Worm (Caenorhabditis elegans): ENCODE results near the gene cutl-15.
A peak's percentile ranks its signal among the peaks of the same experiment; 100 is the strongest.

The cutl-15 gene

DNA sequence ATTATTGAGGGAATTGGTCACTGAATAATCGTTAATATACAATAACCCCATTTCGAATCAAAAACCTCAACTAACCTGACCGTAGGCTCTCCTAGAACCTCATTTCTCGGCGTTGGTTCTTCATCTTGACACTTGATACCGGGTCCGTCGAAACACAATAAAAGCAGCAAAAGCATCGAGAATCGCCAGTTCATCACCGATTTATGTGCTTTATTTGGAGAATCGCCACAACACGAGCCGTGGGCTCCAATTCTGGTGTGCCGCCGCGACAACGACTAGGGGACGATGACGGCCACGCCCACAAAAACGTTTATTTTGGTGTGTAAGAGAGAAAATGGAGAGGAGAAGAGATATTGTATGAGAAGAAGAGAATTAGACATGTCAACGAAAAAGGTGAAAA, at the start of gene cutl-15:
Gene cutl-15 (minus strand): TSS at position 298 of the 400 bp plus-strand sequence.
- TF ChIP-seq aha-1 (tag): peak; percentile 98
- no peak for TF ChIP-seq Y75B8A.6 (GFP tag; IDR thresholded peaks at IDR 0.05)
- TF ChIP-seq zag-1 (tag; optimal IDR thresholded peaks at IDR 0.05): no peak
- TF ChIP-seq unc-62 (GFP tag; optimal IDR thresholded peaks at IDR 0.05 in 1 of 2): peak in 1 of 2 experiments; percentile 25
- TF ChIP-seq unc-62 (tag; optimal IDR thresholded peaks at IDR 0.05): no peak

DNA sequence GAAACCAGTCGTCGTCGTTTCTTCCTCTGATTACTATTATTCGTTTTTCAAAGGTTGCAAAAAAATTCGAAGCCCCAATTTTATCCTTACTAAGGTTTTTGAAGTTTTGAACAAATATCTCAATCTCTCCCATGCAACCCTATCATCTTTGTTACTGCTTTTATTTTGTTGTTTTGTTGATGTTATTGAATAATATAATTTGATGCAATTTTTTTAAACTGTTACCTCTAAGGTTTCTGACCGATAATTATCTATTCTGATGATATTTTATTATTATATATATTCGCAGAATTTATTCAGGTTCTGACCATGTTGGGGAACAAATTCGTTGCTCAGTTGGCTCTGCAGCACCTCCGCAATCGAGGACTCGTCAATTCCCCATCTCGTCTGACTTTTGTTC, 48.6 kb upstream of the cutl-15 start, which contains the start of gene ndub-2:
Gene ndub-2 (plus strand): TSS at position 301 of the 400 bp plus-strand sequence.
- no peak for TF ChIP-seq ceh-20 (GFP tag; IDR thresholded peaks at IDR 0.05)
- TF ChIP-seq nhr-111 (GFP tag; optimal IDR thresholded peaks at IDR 0.05): no peak

DNA sequence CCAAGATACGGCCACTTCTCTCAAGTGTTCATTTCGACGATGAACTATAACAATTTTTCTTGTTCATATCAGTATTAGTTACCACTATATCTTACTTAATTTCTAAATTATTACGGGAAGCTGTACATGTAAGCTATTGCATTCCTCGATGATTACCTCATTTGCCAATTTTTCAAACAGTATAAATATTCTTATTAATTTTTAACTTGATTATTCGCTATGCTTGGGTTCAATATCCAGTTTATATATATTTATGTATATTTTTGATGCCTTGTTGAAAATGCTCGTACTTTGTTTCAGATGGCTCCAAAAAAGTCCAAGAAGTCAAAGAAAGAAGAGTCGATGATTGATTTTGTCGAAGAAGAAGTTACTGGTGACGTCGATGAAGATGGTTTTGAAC, 46.8 kb upstream of the cutl-15 start, which contains the start of gene F44G4.1:
Gene F44G4.1 (plus strand): TSS at position 301 of the 400 bp plus-strand sequence.
- no peak for TF ChIP-seq nhr-42 (GFP tag; IDR thresholded peaks at IDR 0.05)

DNA sequence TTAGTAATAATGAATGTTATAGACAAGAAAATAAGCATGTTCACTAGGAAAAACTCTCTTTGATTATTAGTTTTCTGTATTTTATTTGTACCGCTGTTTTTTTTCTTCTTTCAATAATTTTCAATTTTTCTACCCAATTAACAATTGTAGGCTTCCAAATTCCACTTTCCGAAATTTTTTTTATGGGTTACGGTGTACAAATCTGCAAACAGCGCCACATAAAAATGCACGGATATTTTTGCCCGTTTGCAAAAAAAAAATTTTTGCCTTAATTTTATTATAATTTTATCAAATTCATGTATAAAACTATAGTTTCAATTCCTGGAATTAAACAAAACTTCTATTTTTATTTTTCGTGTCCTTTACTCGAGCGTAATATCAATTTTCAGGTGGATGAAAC, 45.3 kb upstream of the cutl-15 start, which contains the start of gene ooc-5:
Gene ooc-5 (plus strand): TSS at position 381 of the 400 bp plus-strand sequence.
- peak; percentile 8 for TF ChIP-seq mes-2 (tag; optimal IDR thresholded peaks at IDR 0.05; ENCODE audit: poor library complexity, severe bottlenecking)
- no peak for TF ChIP-seq dmd-6 (GFP tag; IDR thresholded peaks at IDR 0.05)
- peak in 1 of 2 experiments; percentile 96 for TF ChIP-seq lsy-2 (tag; optimal IDR thresholded peaks at IDR 0.05)

DNA sequence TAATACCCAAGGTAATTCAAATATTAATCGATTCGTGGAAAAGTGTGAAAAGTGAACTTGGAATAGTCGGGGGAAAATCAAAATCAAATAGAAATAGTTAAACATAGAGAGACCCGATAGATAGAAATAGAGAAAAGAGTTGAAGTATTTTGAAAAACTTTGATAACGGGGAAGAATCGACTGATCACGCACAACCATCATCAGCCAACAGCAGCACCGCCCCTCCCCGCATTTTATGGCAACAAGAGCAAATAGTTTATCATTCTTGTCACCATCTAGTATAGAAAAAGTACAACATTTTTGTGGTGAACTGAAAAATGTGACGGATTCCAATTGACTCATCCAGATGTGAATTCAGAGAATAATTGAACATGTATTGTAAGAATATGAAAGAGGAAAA, 44.1 kb upstream of the cutl-15 start:
- TF ChIP-seq nhr-10 (tag; optimal IDR thresholded peaks at IDR 0.05) (no peak), jun-1 (tag; optimal IDR thresholded peaks at IDR 0.05) (no peak), nhr-111 (GFP tag; optimal IDR thresholded peaks at IDR 0.05) (no peak), unc-39 (tag; optimal IDR thresholded peaks at IDR 0.05) (no peak), Y105C5A.15 (GFP tag; IDR thresholded peaks at IDR 0.05) (no peak), dmd-6 (GFP tag; IDR thresholded peaks at IDR 0.05) (peak; percentile 42; the same call in 1 of the 2 replicates), dpl-1 (GFP tag; optimal IDR thresholded peaks at IDR 0.05) (no peak), dve-1 (tag; optimal IDR thresholded peaks at IDR 0.05; ENCODE audit: insufficient read depth) (peak; percentile 46), attf-4 (tag; optimal IDR thresholded peaks at IDR 0.05) (no peak), hlh-30 (tag; optimal IDR thresholded peaks at IDR 0.05; ENCODE audit: insufficient read depth) (peak; percentile 15), daf-16 (GFP tag; optimal IDR thresholded peaks at IDR 0.05) (no peak), daf-16 (tag; optimal IDR thresholded peaks at IDR 0.05) (peak; percentile 54), pqm-1 (tag; optimal IDR thresholded peaks at IDR 0.05) (peak; percentile 71), dmd-9 (GFP tag; IDR thresholded peaks at IDR 0.05) (no peak), hlh-11 (tag; optimal IDR thresholded peaks at IDR 0.05) (peak; percentile 60), D1046.2 (GFP tag; IDR thresholded peaks at IDR 0.05) (no peak), nhr-28 (tag; optimal IDR thresholded peaks at IDR 0.05) (peak; percentile 72), mdl-1 (tag; optimal IDR thresholded peaks at IDR 0.05) (peak in 1 of 2 experiments; percentile 18), sdz-12 (GFP tag; optimal IDR thresholded peaks at IDR 0.05) (no peak)

ce11 chrII:8990267-8990666, 42.8 kb upstream of the cutl-15 start:
- TF ChIP-seq snpc-4 (tag; optimal IDR thresholded peaks at IDR 0.05) (no peak), pqm-1 (tag; optimal IDR thresholded peaks at IDR 0.05) (peak; percentile 3), dve-1 (tag; optimal IDR thresholded peaks at IDR 0.05; ENCODE audit: insufficient read depth) (peak; percentile 68), hlh-11 (tag; optimal IDR thresholded peaks at IDR 0.05) (peak; percentile 58), dmd-6 (GFP tag; IDR thresholded peaks at IDR 0.05) (peak; percentile 38), nhr-48 (tag; optimal IDR thresholded peaks at IDR 0.05) (no peak), ceh-20 (GFP tag; IDR thresholded peaks at IDR 0.05) (no peak), snpc-1.2 (GFP tag; IDR thresholded peaks at IDR 0.05) (no peak), daf-16 (GFP tag; optimal IDR thresholded peaks at IDR 0.05) (no peak), daf-16 (tag; optimal IDR thresholded peaks at IDR 0.05) (peak; percentile 78), gei-8 (GFP tag; optimal IDR thresholded peaks at IDR 0.05) (no peak), nhr-111 (GFP tag; optimal IDR thresholded peaks at IDR 0.05) (no peak), nhr-77 (tag; optimal IDR thresholded peaks at IDR 0.05) (peak; percentile 47), spr-3 (GFP tag; optimal IDR thresholded peaks at IDR 0.05) (no peak), rbr-2 (tag; optimal IDR thresholded peaks at IDR 0.05) (no peak), daf-8 (GFP tag; IDR thresholded peaks at IDR 0.05) (no peak), ceh-82 (tag; optimal IDR thresholded peaks at IDR 0.05) (no peak), daf-19 (GFP tag; conservative IDR thresholded peaks at IDR 0.05) (no peak), nhr-28 (tag; optimal IDR thresholded peaks at IDR 0.05) (peak; percentile 55)

Data from whole organism, L4 larva.